Worm (Caenorhabditis elegans): ENCODE results near the gene T19D12.5.

The T19D12.5 gene

DNA sequence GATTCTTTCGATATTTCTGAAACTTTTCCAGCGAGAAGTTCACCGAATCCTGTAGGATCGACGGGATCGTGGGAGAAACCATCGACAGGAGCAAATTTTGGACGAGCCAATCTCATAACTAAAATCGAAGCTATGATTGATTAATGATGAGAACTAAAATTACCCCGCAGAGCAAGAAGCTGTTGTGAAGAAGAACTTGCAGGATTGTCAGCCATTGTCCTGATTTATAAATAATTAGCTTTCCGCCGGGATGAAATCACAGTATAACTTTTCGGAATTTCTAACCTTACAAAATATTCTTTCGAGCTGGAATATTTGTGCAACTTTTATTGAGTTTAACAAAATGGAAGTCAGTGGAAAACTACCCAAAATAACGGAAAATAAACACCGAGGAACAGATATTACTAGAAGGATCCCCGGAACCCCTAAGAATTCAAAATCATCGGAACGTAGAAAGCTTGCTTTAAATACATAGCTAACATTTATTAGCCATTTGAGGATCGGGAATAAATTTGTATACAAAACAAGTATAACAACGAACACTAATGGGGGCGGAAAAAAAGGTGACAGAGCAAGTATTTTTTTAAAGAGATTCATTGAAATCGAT is 48.7 kb downstream of the T19D12.5 start, which contains the start of gene C56C10.7:
C56C10.7 (minus strand) TSS at position 312 of the 607 bp plus-strand sequence.
- TF ChIP-seq W03F9.2 (tag; optimal IDR thresholded peaks at IDR 0.05) (no peak), dao-5 (tag; optimal IDR thresholded peaks at IDR 0.05) (no peak), him-1 (tag; optimal IDR thresholded peaks at IDR 0.05) (no peak)

Measured in whole organism, L4/young adult.